Fruit fly (Drosophila melanogaster): ENCODE data around the gene CG12470.

The CG12470 gene

dm6 chrX:307384-307783 is at the start of gene CG12470:
CG12470 (plus strand) TSS chrX:307684.
- TF ChIP-seq CG17801 (GFP tag; optimal IDR thresholded peaks at IDR 0.05; ENCODE audit: partially characterized antibody), result no peak

DNA sequence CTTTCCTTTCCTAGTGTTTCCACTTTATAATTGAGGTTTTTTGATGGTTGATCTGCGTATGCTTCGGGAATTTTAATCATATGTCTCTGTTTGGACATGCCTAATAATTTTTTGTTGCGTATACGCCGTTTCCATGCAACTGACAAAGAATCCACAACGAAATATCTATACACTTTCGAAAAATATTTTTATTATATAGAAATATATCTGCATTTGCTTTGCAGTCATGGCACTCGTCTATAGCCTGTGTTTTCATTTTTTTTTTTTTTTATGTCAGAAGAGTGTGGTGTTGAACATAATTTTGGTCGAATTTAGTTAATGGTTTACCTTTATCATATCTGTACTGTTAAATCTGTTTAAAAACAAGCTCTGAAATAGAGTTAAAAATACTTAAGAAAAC is 44.6 kb upstream of the CG12470 start:
- no peak for TF ChIP-seq CG17801 (GFP tag; optimal IDR thresholded peaks at IDR 0.05; ENCODE audit: partially characterized antibody)

DNA sequence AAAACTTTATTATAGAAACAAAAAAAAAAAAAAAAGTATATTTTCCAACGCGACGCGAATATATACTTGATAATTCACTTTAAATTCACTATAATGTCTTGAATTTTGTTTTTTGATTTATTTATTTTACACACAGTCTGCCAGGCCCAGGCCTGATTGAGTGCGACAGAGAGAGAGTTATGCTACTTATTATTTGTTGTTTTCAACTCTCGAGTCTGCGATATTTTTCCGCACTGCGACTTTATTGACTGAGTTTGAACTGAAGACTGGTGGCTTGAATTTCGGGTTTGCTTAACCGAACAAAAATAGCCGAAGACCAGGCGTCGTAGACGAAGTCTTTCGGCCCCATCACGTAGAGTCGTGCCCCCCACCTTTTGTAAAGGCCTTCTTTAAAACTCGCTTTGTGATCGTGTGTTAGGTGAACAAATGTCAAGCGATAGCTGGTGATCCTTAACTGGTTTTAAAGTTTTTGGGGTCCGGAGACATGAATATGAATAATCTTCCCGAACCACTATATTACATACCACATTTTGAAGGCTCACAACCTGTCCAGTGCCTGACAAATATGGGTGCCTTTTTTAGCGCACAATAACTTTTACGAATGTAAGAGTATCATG is 43.6 kb upstream of the CG12470 start, which contains the start of gene CG13377:
TSS of gene CG13377 (minus strand) at position 272 of the 617 bp plus-strand sequence.
- TF ChIP-seq CG17801 (GFP tag; optimal IDR thresholded peaks at IDR 0.05; ENCODE audit: partially characterized antibody), result peak; percentile 33

- no peak for TF ChIP-seq CG17801 (GFP tag; optimal IDR thresholded peaks at IDR 0.05; ENCODE audit: partially characterized antibody)
These were observed 41.8 kb upstream of the CG12470 start for dm6 chrX:265692-266091.

dm6 chrX:266978-267439 is 40.5 kb upstream of the CG12470 start, which contains the start of gene CG13376:
CG13376 (minus strand) TSS chrX:267028.
- no peak for TF ChIP-seq CG17801 (GFP tag; optimal IDR thresholded peaks at IDR 0.05; ENCODE audit: partially characterized antibody)

DNA sequence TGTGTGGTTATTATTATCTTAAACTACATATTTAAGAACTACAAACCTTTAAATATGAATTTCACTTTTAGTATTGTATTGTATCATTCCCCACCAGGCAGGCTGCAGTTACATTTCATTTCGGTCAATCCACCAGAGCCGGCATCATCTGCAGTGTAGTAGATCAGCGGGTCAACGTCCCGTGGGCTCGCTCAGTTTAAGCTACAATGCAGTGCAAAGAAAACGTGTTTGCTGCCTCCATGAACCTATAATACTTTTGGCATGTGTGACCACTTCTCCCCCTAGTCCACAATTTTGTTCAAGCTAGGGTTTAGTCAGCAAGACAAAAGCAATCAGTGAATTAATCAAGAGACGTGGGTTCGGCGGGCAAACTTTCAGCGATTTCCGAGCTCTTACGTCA is 39.5 kb upstream of the CG12470 start:
- no peak for TF ChIP-seq CG17801 (GFP tag; optimal IDR thresholded peaks at IDR 0.05; ENCODE audit: partially characterized antibody)

- TF ChIP-seq CG17801 (GFP tag; optimal IDR thresholded peaks at IDR 0.05; ENCODE audit: partially characterized antibody), result no peak
These were observed 31.4 kb upstream of the CG12470 start for dm6 chrX:276065-276464.

DNA sequence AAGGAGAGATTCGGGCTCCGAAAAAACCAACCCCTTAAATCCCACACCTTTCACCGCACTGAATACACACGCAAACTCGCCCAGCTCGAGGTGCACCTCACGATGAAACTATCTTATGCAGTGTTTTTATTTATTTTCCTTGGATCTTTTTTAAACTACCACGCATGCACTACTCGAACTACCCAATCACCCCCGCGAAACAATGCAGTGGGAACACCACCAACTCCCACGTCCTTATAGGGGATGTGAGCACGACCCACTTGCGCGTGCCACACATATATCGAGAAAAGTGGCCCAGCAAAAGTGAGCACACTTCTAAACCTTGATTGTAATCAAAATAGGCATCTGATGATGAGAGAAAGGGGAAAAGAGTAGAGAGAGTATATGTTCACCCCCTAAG is 30.9 kb upstream of the CG12470 start:
- no peak for TF ChIP-seq CG17801 (GFP tag; optimal IDR thresholded peaks at IDR 0.05; ENCODE audit: partially characterized antibody)

dm6 chrX:277885-278284 is 29.6 kb upstream of the CG12470 start:
- TF ChIP-seq CG17801 (GFP tag; optimal IDR thresholded peaks at IDR 0.05; ENCODE audit: partially characterized antibody), result no peak

dm6 chrX:278370-279096 is 29.0 kb upstream of the CG12470 start:
- TF ChIP-seq CG17801 (GFP tag; optimal IDR thresholded peaks at IDR 0.05; ENCODE audit: partially characterized antibody), result no peak

dm6 chrX:279097-279727 is 28.3 kb upstream of the CG12470 start, which contains the start of the genes CG3777 and ewg:
CG3777 (plus strand) TSS chrX:279703.
ewg (minus strand) TSS chrX:279718.
- peak; percentile 10 for TF ChIP-seq CG17801 (GFP tag; optimal IDR thresholded peaks at IDR 0.05; ENCODE audit: partially characterized antibody)

- TF ChIP-seq CG17801 (GFP tag; optimal IDR thresholded peaks at IDR 0.05; ENCODE audit: partially characterized antibody), result no peak
These were observed 14.2 kb upstream of the CG12470 start for dm6 chrX:293254-293653.

DNA sequence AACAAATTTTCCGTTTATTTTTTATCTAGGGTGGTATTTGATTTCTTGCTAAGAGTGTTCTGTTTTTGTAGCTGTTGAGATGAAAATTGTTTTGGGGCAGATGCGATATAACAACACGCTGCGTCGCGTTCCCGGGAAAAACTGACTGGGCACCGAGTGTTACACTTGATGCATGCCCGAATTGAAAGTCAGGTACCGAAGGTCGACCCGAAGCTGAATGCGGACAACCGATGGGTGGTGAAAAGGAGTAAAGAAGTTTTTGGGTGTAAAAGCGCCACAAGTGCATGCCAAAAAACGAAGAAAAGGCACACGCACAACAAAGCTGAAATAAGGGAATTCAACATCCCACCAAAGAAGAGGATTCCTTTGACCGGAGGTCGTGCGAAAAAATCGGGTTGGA is 12.6 kb upstream of the CG12470 start, which contains the start of gene CG13375:
TSS of gene CG13375 (minus strand) at position 124 of the 400 bp plus-strand sequence.
- no peak for TF ChIP-seq CG17801 (GFP tag; optimal IDR thresholded peaks at IDR 0.05; ENCODE audit: partially characterized antibody)

DNA sequence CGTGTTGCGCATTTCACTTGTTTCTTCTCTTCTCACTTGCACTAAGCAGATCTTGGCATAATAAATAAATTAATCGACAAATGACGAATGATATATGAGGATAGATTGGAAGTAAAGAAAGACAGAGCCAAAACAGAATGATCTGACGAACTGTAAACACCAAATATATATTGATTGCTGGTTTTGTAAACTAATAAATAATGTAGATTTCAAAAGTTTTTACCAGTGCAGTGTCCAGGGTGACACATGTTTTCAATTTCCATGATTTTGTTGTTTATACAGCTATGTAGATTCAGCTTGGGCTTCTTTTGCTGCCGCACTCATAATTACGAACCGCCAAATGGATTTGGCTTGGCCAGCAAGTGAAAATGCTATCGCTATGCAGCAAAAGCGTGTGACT is 3.8 kb downstream of the CG12470 start:
- TF ChIP-seq CG17801 (GFP tag; optimal IDR thresholded peaks at IDR 0.05; ENCODE audit: partially characterized antibody), result no peak

DNA sequence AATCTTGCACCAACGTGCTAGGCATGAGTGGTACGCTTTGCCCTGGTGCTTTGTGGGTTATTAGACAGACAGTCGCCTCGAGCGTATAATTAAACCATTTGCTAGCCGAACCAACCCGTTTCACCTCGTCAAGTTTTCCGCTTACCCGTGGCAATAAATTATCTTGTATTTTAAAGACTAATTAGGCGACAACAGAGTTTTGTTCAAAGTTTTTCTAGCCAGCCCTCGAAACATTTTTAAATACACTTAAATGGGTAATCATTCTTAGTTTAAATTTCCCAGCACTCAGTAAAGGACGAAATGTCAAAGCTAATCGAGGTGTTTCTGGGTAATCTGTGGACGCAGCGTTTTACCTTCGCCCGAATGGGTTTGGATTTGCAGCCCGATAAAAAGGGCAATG is 7.3 kb downstream of the CG12470 start, which contains the start of gene Or1a:
TSS of gene Or1a (plus strand) at position 301 of the 400 bp plus-strand sequence.
- no peak for TF ChIP-seq CG17801 (GFP tag; optimal IDR thresholded peaks at IDR 0.05; ENCODE audit: partially characterized antibody)

- no peak for TF ChIP-seq CG17801 (GFP tag; optimal IDR thresholded peaks at IDR 0.05; ENCODE audit: partially characterized antibody)
These were observed 26.5 kb downstream of the CG12470 start for dm6 chrX:333942-334341.
